Fruit fly (Drosophila melanogaster) whole organism, adult: ENCODE measurements around the gene CG34015.
A peak's percentile ranks its signal among the peaks of the same experiment; 100 is the strongest.

Experiments
- CG14711 ChIP-seq: fragments of 200-800 bp; sonication (Bioruptor generic); optimal IDR thresholded peaks from 2 replicates; lab custom pipeline; 2018; ENCODE audit warnings: missing biosample characterization, mild to moderate bottlenecking, missing genetic modification characterization, moderate library complexity
- CG7045 ChIP-seq: fragments of 200-800 bp; sonication (Bioruptor generic); optimal IDR thresholded peaks from 2 replicates; lab custom pipeline; 2017; ENCODE audit warnings: missing biosample characterization, mild to moderate bottlenecking, missing genetic modification characterization
- Clk ChIP-seq: fragments of 200-800 bp; sonication (Bioruptor generic); optimal IDR thresholded peaks from 2 replicates; lab custom pipeline; 2017; ENCODE audit warnings: missing biosample characterization, missing genetic modification characterization
- Crg-1 ChIP-seq: fragments of 200-800 bp; sonication (Bioruptor generic); optimal IDR thresholded peaks from 2 replicates; lab custom pipeline; 2016; ENCODE audit warnings: missing biosample characterization, missing genetic modification characterization
- Hr96 ChIP-seq: fragments of 200-800 bp; sonication (Bioruptor generic); optimal IDR thresholded peaks from 2 replicates; lab custom pipeline; 2016; ENCODE audit warnings: missing biosample characterization, missing genetic modification characterization
- Mnt ChIP-seq: fragments of 200-800 bp; sonication (Bioruptor generic); optimal IDR thresholded peaks from 2 replicates; lab custom pipeline; 2016; ENCODE audit warnings: missing biosample characterization, mild to moderate bottlenecking, missing genetic modification characterization
- bab1 ChIP-seq: fragments of 200-800 bp; sonication (Bioruptor generic); optimal IDR thresholded peaks from 3 replicates; lab custom pipeline; 2019; ENCODE audit warnings: missing biosample characterization, mild to moderate bottlenecking, missing genetic modification characterization, moderate library complexity
- cic ChIP-seq: fragments of 200-800 bp; sonication (Bioruptor generic); optimal IDR thresholded peaks from 2 replicates; lab custom pipeline; 2017; ENCODE audit warnings: missing biosample characterization, mild to moderate bottlenecking, missing genetic modification characterization, moderate library complexity
- kay ChIP-seq: fragments of 200-800 bp; sonication (Bioruptor generic); peaks from one replicate; lab custom pipeline; 2016; ENCODE audit warnings: missing biosample characterization, missing genetic modification characterization, borderline replicate concordance
- ovo ChIP-seq: fragments of 200-800 bp; sonication (Bioruptor generic); optimal IDR thresholded peaks from 2 replicates; lab custom pipeline; 2016; ENCODE audit warnings: missing biosample characterization, missing genetic modification characterization

DNA sequence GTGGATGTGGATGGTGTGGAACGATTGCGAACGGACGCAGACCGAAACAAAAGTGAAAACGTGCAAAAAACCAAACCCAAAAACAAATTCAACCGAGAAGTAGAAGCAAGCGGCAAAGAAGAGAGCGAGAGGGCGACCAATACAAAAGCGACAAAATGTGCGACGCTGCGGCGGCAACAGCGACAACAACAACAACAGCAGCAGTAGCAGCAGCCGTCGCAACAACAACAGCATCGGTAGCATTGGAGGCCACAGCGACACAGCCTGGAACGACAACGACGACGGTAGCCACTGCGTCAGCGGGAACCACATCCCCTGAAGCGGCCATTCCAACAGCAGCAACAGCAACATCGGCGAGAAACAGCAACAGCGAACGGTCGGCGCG, 25.0 kb downstream of the CG34015 start:
- TF ChIP-seq Crg-1 (GFP tag; lab: Kevin White, UChicago) (no peak), kay (GFP tag; lab: Kevin White, UChicago) (no peak), CG14711 (tag; lab: Kevin White, UChicago) (no peak), CG7045 (GFP tag; lab: Kevin White, UChicago) (no peak), cic (GFP tag; lab: Kevin White, UChicago) (peak; percentile 7), Mnt (GFP tag; lab: Kevin White, UChicago) (no peak), Clk (no peak), Hr96 (peak; percentile 44), bab1 (GFP tag; lab: Kevin White, UChicago) (peak; percentile 82), ovo (no peak)
